Worm (Caenorhabditis elegans): ENCODE results near the gene zag-1.

The zag-1 gene

DNA sequence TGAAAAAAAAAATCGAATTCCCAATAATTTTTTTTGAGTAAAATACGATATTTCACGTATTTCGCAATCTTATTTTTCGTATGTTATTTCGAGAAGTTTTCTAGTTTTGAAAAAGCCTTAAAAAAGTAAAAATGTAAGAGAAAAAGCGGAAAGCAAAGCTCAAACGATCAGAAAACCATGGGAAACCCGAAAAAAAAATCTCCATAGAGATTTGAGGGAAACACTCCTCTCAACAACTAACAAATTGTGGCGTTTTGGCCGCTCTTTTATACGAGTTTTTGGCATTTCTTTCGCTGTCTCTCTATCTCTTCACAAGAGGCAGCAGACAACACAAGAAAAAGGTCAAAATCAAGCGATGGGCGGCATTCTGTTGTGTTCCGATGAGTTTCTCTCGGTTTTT lies 18.8 kb downstream of the zag-1 start (continued):
- TF ChIP-seq K11D2.4 (GFP tag; IDR thresholded peaks at IDR 0.05) (0 out of 2 replicates have a peak, but pooled peaks have one; percentile 41), Y67H2A.10 (GFP tag; conservative IDR thresholded peaks at IDR 0.05) (no peak), dpl-1 (GFP tag; optimal IDR thresholded peaks at IDR 0.05) (no peak), Y53G8AR.9 (GFP tag; conservative IDR thresholded peaks at IDR 0.05) (no peak), mcd-1 (GFP tag; IDR thresholded peaks at IDR 0.05) (peak; percentile 30; the same call in 1 of the 2 replicates), akir-1 (GFP tag; optimal IDR thresholded peaks at IDR 0.05) (no peak), nhr-80 (tag; optimal IDR thresholded peaks at IDR 0.05) (peak; percentile 40), nhr-27 (tag; optimal IDR thresholded peaks at IDR 0.05) (no peak), F52B5.7 (tag; optimal IDR thresholded peaks at IDR 0.05) (no peak)

DNA sequence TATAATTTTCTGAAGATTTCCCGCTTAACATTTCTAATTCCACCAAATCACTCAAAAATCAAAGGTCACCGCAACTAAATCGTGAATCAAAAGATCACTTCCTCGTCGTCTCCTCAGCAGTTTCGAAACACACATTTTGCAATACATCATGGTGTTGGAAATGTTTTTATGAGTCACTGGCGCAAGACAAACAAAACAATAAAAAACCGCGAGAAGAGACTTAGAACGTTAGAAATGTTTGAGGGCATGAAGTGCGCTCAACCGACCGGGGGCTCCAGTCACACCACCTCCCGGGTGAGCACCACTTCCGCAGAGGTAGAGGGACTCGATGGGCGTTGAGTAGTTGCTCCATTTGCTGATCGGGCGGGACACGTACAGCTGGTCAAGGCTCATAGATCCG lies 19.6 kb downstream of the zag-1 start:
- TF ChIP-seq aptf-3 (GFP tag; IDR thresholded peaks at IDR 0.05) (no peak), cebp-1 (GFP tag; IDR thresholded peaks at IDR 0.05) (peak; percentile 84), cebp-1 (tag; optimal IDR thresholded peaks at IDR 0.05) (peak; percentile 92), bed-2 (GFP tag; IDR thresholded peaks at IDR 0.05) (no peak), mel-28 (tag; optimal IDR thresholded peaks at IDR 0.05; ENCODE audit: borderline replicate concordance) (no peak), Y67H2A.10 (GFP tag; conservative IDR thresholded peaks at IDR 0.05) (no peak), ztf-3 (GFP tag; optimal IDR thresholded peaks at IDR 0.05) (no peak), ceh-100 (GFP tag; IDR thresholded peaks at IDR 0.05) (no peak), unc-62 (GFP tag; optimal IDR thresholded peaks at IDR 0.05) (no peak), nhr-27 (tag; optimal IDR thresholded peaks at IDR 0.05) (no peak), ztf-6 (GFP tag; IDR thresholded peaks at IDR 0.05) (no peak), ceh-79 (tag; optimal IDR thresholded peaks at IDR 0.05) (no peak), nhr-120 (GFP tag; IDR thresholded peaks at IDR 0.05) (no peak), cebp-2 (GFP tag; IDR thresholded peaks at IDR 0.05) (no peak), lin-26 (GFP tag; IDR thresholded peaks at IDR 0.05) (no peak), snpc-1.3 (tag; optimal IDR thresholded peaks at IDR 0.05; ENCODE audit: insufficient read depth) (no peak), lin-40 (tag; optimal IDR thresholded peaks at IDR 0.05) (no peak), F55B11.4 (tag; optimal IDR thresholded peaks at IDR 0.05; ENCODE audit: borderline replicate concordance, insufficient read depth) (no peak), rpc-1 (optimal IDR thresholded peaks at IDR 0.05) (no peak), rpc-1 (tag; optimal IDR thresholded peaks at IDR 0.05) (no peak), B0261.1 (tag; optimal IDR thresholded peaks at IDR 0.05) (no peak), hlh-26 (GFP tag; conservative IDR thresholded peaks at IDR 0.05) (no peak), repo-1 (tag; optimal IDR thresholded peaks at IDR 0.05) (no peak), madf-3 (GFP tag; IDR thresholded peaks at IDR 0.05) (no peak), him-1 (tag; optimal IDR thresholded peaks at IDR 0.05) (no peak), C06A6.2 (GFP tag; conservative IDR thresholded peaks at IDR 0.05) (no peak), tbx-9 (tag; optimal IDR thresholded peaks at IDR 0.05; ENCODE audit: borderline replicate concordance) (no peak), nhr-80 (tag; optimal IDR thresholded peaks at IDR 0.05) (peak; percentile 39), F37B4.10 (GFP tag; IDR thresholded peaks at IDR 0.05) (no peak), ztf-26 (tag; optimal IDR thresholded peaks at IDR 0.05) (no peak), F23B12.7 (tag; optimal IDR thresholded peaks at IDR 0.05; ENCODE audit: insufficient read depth) (no peak), hmg-20 (GFP tag; IDR thresholded peaks at IDR 0.05) (no peak), F10E7.11 (tag; optimal IDR thresholded peaks at IDR 0.05) (no peak), T26A5.8 (tag; optimal IDR thresholded peaks at IDR 0.05) (no peak), madf-10 (tag; optimal IDR thresholded peaks at IDR 0.05) (no peak), Y53G8AR.9 (GFP tag; conservative IDR thresholded peaks at IDR 0.05) (0 out of 2 replicates have a peak, but pooled peaks have one; percentile 19), snpc-4 (GFP tag; optimal IDR thresholded peaks at IDR 0.05) (no peak), snpc-4 (tag; optimal IDR thresholded peaks at IDR 0.05) (no peak), F22D6.2 (tag; optimal IDR thresholded peaks at IDR 0.05) (no peak), lin-35 (GFP tag; optimal IDR thresholded peaks at IDR 0.05) (peak in 1 of 3 experiments; percentile 37), let-607 (tag; optimal IDR thresholded peaks at IDR 0.05) (no peak), ztf-25 (GFP tag; IDR thresholded peaks at IDR 0.05) (no peak), sptf-2 (GFP tag; optimal IDR thresholded peaks at IDR 0.05) (no peak)

All from whole organism, young adult.